Worm (Caenorhabditis elegans) whole organism, late embryonic: Measurements from ENCODE around the gene nhr-65.
A peak's percentile ranks its signal among the peaks of the same experiment; 100 is the strongest.

ENCODE experiments used
- C38D4.7 ChIP-seq: fragments of 200-800 bp; sonication (Bioruptor generic); optimal IDR thresholded peaks from 2 replicates; lab custom pipeline; 2018; ENCODE audit warnings: mild to moderate bottlenecking, missing genetic modification characterization, moderate library complexity, missing compliant biosample characterization
- K09A11.1 ChIP-seq: sonication (generic microtip); optimal IDR thresholded peaks from 2 replicates; lab custom pipeline; 2017; ENCODE audit warnings: antibody characterized with exemption, mild to moderate bottlenecking, missing genetic modification characterization, missing compliant biosample characterization; ENCODE audit not compliant: insufficient read depth
- T23F11.4 ChIP-seq: fragments of 200-800 bp; sonication (Bioruptor generic); optimal IDR thresholded peaks from 2 replicates; lab custom pipeline; 2018; ENCODE audit warnings: mild to moderate bottlenecking, missing genetic modification characterization, missing compliant biosample characterization
- ahr-1 ChIP-seq: sonication (generic microtip); optimal IDR thresholded peaks from 2 replicates; lab custom pipeline; 2016; ENCODE audit warnings: missing genetic modification characterization, missing compliant biosample characterization
- ceh-18 ChIP-seq: sonication (generic microtip); optimal IDR thresholded peaks from 2 replicates; lab custom pipeline; 2016; ENCODE audit warnings: missing genetic modification characterization, missing compliant biosample characterization
- ceh-22 ChIP-seq: sonication (generic microtip); optimal IDR thresholded peaks from 2 replicates; lab custom pipeline; 2017; ENCODE audit warnings: missing biosample characterization, missing genetic modification characterization
- ceh-24 ChIP-seq: sonication (generic microtip); optimal IDR thresholded peaks from 2 replicates; lab custom pipeline; 2016; ENCODE audit warnings: mild to moderate bottlenecking, missing genetic modification characterization, missing compliant biosample characterization
- ceh-31 ChIP-seq: sonication (generic microtip); optimal IDR thresholded peaks from 2 replicates; lab custom pipeline; 2016; ENCODE audit warnings: missing genetic modification characterization, missing compliant biosample characterization
- ceh-34 ChIP-seq: sonication (generic microtip); optimal IDR thresholded peaks from 2 replicates; lab custom pipeline; 2016; ENCODE audit warnings: mild to moderate bottlenecking, missing genetic modification characterization, missing compliant biosample characterization
- ceh-45 ChIP-seq: fragments of 200-800 bp; sonication (Bioruptor generic); IDR thresholded peaks from 2 replicates; pipeline ENCODE4 v1.3.6; 2022; ENCODE audit warnings: missing genetic modification reagents, missing genetic modification characterization, missing compliant biosample characterization
- dve-1 ChIP-seq: sonication (generic microtip); optimal IDR thresholded peaks from 2 replicates; lab custom pipeline; 2017; ENCODE audit warnings: antibody characterized with exemption, mild to moderate bottlenecking, missing genetic modification characterization, missing compliant biosample characterization
- elt-4 ChIP-seq: sonication (generic microtip); optimal IDR thresholded peaks from 2 replicates; lab custom pipeline; 2016; ENCODE audit warnings: missing genetic modification characterization, missing compliant biosample characterization
- ets-4 ChIP-seq: sonication (generic microtip); optimal IDR thresholded peaks from 2 replicates; lab custom pipeline; 2016; ENCODE audit warnings: missing genetic modification characterization, missing compliant biosample characterization
- eyg-1 ChIP-seq: sonication (generic microtip); optimal IDR thresholded peaks from 2 replicates; lab custom pipeline; 2016; ENCODE audit warnings: missing genotype, missing genetic modification characterization, missing compliant biosample characterization
- fax-1 ChIP-seq: sonication (generic microtip); optimal IDR thresholded peaks from 2 replicates; lab custom pipeline; 2016; ENCODE audit warnings: missing genotype, missing genetic modification characterization, missing compliant biosample characterization
- fkh-6 ChIP-seq: sonication (generic microtip); optimal IDR thresholded peaks from 2 replicates; lab custom pipeline; 2016; ENCODE audit warnings: missing genetic modification characterization, missing compliant biosample characterization
- hlh-30 ChIP-seq: sonication (generic microtip); optimal IDR thresholded peaks from 2 replicates; lab custom pipeline; 2017; ENCODE audit warnings: antibody characterized with exemption, missing genetic modification characterization, missing compliant biosample characterization; ENCODE audit not compliant: insufficient read depth
- hlh-6 ChIP-seq: sonication (generic microtip); optimal IDR thresholded peaks from 2 replicates; lab custom pipeline; 2016; ENCODE audit warnings: missing genotype, missing genetic modification characterization, missing compliant biosample characterization
- lim-6 ChIP-seq: sonication (generic microtip); optimal IDR thresholded peaks from 2 replicates; lab custom pipeline; 2016; ENCODE audit warnings: missing genetic modification characterization, missing compliant biosample characterization
- mec-3 ChIP-seq: sonication (generic microtip); optimal IDR thresholded peaks from 2 replicates; lab custom pipeline; 2016; ENCODE audit warnings: borderline replicate concordance, missing genetic modification characterization, missing compliant biosample characterization
- nfya-1 ChIP-seq: sonication (generic microtip); optimal IDR thresholded peaks from 2 replicates; lab custom pipeline; 2017; ENCODE audit warnings: missing genetic modification characterization, mild to moderate bottlenecking, missing compliant biosample characterization, antibody characterized with exemption, moderate library complexity
- nhr-232 ChIP-seq: sonication (generic microtip); optimal IDR thresholded peaks from 2 replicates; lab custom pipeline; 2016; ENCODE audit warnings: missing genetic modification characterization, missing compliant biosample characterization
- npax-4 ChIP-seq: sonication (generic microtip); optimal IDR thresholded peaks from 2 replicates; lab custom pipeline; 2016; ENCODE audit warnings: missing genetic modification characterization, missing compliant biosample characterization
- pag-3 ChIP-seq: sonication (generic microtip); optimal IDR thresholded peaks from 2 replicates; lab custom pipeline; 2016; ENCODE audit warnings: missing compliant biosample characterization, missing genetic modification characterization, borderline replicate concordance
- pat-9 ChIP-seq: fragments of 200-800 bp; sonication (Bioruptor generic); optimal IDR thresholded peaks from 2 replicates; lab custom pipeline; 2018; ENCODE audit warnings: mild to moderate bottlenecking, missing genetic modification characterization, moderate library complexity, missing compliant biosample characterization
- pax-1 ChIP-seq: fragments of 150-350 bp; optimal IDR thresholded peaks from 2 replicates; lab custom pipeline; 2014; ENCODE audit warnings: missing biosample characterization, missing genetic modification characterization
- pha-2 ChIP-seq: sonication (generic microtip); optimal IDR thresholded peaks from 2 replicates; lab custom pipeline; 2017; ENCODE audit warnings: mild to moderate bottlenecking, missing genetic modification characterization, missing compliant biosample characterization
- pros-1 ChIP-seq: fragments of 150-350 bp; optimal IDR thresholded peaks from 2 replicates; lab custom pipeline; 2014; ENCODE audit warnings: missing biosample characterization, missing genetic modification reagents, missing genetic modification characterization
- sox-2 ChIP-seq: fragments of 200-800 bp; sonication (Bioruptor generic); IDR thresholded peaks from 2 replicates; pipeline ENCODE4 v1.3.6; 2022; ENCODE audit warnings: missing genetic modification reagents, missing genetic modification characterization, missing compliant biosample characterization
- sox-4 ChIP-seq: sonication (generic microtip); optimal IDR thresholded peaks from 2 replicates; lab custom pipeline; 2017; ENCODE audit warnings: mild to moderate bottlenecking, missing genetic modification characterization, inconsistent platforms, missing compliant biosample characterization
- syd-9 ChIP-seq: sonication (generic microtip); optimal IDR thresholded peaks from 2 replicates; lab custom pipeline; 2016; ENCODE audit warnings: mild to moderate bottlenecking, missing genetic modification characterization, moderate library complexity, missing compliant biosample characterization
- tbx-2 ChIP-seq: sonication (generic microtip); optimal IDR thresholded peaks from 2 replicates; lab custom pipeline; 2016; ENCODE audit warnings: missing genetic modification characterization, missing compliant biosample characterization
- unc-55 ChIP-seq: sonication (generic microtip); optimal IDR thresholded peaks from 2 replicates; lab custom pipeline; 2017; ENCODE audit warnings: missing biosample characterization, missing genetic modification reagents, missing genetic modification characterization
- unc-86 ChIP-seq: sonication (generic microtip); optimal IDR thresholded peaks from 2 replicates; lab custom pipeline; 2016; ENCODE audit warnings: missing genetic modification characterization, missing compliant biosample characterization
- zip-5 ChIP-seq: sonication (generic microtip); optimal IDR thresholded peaks from 2 replicates; lab custom pipeline; 2016; ENCODE audit warnings: missing genetic modification characterization, missing compliant biosample characterization

nhr-65 gene

DNA sequence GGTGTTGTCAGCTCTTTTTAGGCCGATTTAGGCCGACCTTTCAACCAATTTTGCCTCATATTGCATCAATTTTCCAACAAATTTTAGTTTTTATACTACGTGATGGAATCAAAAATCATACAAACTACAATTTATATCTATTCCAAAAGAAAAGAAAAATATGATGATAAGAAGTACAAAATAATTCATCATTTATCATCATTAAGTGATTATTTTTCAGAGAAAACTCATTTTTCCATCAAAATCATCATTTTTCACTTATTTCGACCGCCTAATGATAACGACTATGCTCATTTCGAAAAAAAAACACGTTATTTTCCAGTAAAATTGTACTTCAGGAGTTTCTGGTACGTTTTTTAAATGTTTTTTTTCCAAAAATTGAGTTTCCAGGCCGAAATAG is 15.7 kb downstream of the nhr-65 start:
- TF ChIP-seq npax-4 (tag; lab: Kevin White, UChicago) (no peak), nhr-232 (no peak), ahr-1 (tag; lab: Kevin White, UChicago) (no peak), ceh-31 (tag; lab: Kevin White, UChicago) (no peak), dve-1 (tag; lab: Kevin White, UChicago) (no peak), C38D4.7 (GFP tag; lab: Kevin White, UChicago) (no peak), pax-1 (tag; lab: Kevin White, UChicago) (no peak), ets-4 (tag; lab: Kevin White, UChicago) (no peak), tbx-2 (tag; lab: Kevin White, UChicago) (no peak), K09A11.1 (tag; lab: Kevin White, UChicago) (no peak)

DNA sequence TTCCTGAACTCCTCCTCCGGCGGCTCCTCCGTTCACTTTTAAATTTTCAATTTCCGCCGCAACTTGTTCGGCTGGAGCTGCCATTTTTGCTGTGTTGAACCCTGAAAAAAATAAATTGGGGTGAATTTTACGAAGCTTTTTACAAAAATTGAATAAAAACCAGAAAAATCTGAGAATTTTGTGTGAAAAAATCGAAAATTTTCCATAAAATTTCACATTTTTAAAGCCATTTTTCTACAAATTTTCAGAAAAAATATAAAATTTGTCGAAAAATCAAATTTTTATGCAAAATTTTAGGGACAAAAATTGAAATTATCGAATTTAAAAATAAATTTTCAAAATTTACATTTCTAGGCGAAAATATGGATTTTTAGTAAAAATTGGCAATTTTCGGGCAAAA is 20.0 kb downstream of the nhr-65 start, which contains the start of gene wars-1:
Gene wars-1, minus strand, starts transcription at position 101 of the 400 bp plus-strand sequence.
- TF ChIP-seq unc-55 (GFP tag; lab: Kevin White, UChicago) (no peak), syd-9 (tag; lab: Kevin White, UChicago) (no peak), sox-2 (GFP tag; lab: Robert Waterston, UW) (no peak), hlh-30 (tag; lab: Kevin White, UChicago) (no peak), lim-6 (no peak), pat-9 (no peak), eyg-1 (tag; lab: Kevin White, UChicago) (no peak), sox-4 (tag; lab: Kevin White, UChicago) (no peak), elt-4 (tag; lab: Kevin White, UChicago) (no peak), ets-4 (tag; lab: Kevin White, UChicago) (no peak), C38D4.7 (GFP tag; lab: Kevin White, UChicago) (no peak), mec-3 (no peak), T23F11.4 (GFP tag; lab: Kevin White, UChicago) (no peak)

DNA sequence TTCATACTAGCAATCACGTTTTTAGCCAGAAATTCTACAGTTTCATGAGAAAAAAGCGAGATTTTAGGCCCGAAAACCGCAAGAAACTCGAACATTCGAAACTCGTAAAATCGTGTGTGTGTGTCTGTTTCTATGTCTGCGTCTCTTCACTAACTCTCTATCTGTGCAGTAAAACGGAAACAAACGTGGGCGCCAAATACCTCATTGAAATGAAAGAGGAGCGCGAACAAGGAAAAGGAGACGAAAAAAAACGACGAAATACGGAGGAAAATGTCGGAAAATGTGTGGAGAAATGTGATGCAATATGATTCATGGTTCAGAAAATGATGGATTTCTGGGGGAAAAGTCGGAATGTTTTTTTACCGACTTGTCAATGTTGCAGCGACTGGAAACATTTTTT is 29.4 kb downstream of the nhr-65 start:
- TF ChIP-seq fax-1 (tag; lab: Kevin White, UChicago) (no peak), hlh-6 (tag; lab: Kevin White, UChicago) (no peak), ceh-45 (GFP tag; lab: Robert Waterston, UW) (no peak), ceh-34 (no peak), eyg-1 (tag; lab: Kevin White, UChicago) (no peak), pha-2 (tag; lab: Kevin White, UChicago) (no peak), zip-5 (no peak), ceh-24 (no peak)

DNA sequence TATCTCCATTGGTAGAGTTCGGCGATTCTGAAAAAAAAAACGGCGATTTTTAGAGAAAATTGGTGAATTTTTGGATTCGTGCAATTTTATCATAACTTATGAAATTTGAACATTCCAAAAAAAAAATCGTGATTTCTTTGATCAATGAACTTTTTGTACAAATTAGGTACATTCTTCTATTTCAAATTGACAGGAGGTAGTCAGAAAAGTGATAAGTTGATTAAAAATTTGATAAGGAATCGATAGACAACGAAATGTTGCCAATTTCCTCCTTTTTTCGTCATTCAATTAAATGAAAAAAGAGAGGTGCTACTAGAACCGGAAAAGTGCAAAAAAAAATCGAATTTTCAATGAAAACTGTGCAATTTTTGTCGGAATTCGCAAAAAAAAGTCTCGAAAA is 31.9 kb downstream of the nhr-65 start:
- TF ChIP-seq ceh-22 = no peak
- no peak for TF ChIP-seq unc-86 (tag; lab: Kevin White, UChicago)
- no peak for TF ChIP-seq zip-5

DNA sequence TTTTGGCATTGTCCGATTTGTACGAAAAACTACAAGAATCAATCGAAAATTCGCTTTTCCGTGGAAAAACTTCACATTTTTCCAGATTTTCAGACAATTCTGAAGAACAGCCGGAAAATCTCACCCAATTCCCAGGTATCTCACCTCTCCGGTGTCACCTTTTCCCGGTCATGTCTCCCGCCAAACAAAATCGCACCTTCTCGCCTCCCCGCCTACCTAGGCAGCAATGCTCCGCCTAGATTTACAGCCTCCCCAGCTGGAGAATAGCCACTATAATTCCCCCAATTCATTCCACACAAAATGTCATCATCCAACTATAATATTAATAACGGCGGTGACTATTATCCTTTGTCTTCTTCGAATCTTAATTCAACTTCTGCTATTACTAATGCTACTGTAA is 34.7 kb downstream of the nhr-65 start, which contains the start of gene ceh-51:
Gene ceh-51, plus strand, starts transcription at position 301 of the 400 bp plus-strand sequence.
- TF ChIP-seq fkh-6 (tag; lab: Kevin White, UChicago) = no peak
- TF ChIP-seq nfya-1 = no peak
- TF ChIP-seq pros-1 (tag; lab: Kevin White, UChicago) = no peak
- TF ChIP-seq lim-6 = no peak
- no peak for TF ChIP-seq ceh-18
- TF ChIP-seq pag-3 (tag; lab: Kevin White, UChicago) = peak; percentile 25
- no peak for TF ChIP-seq K09A11.1 (tag; lab: Kevin White, UChicago)
- TF ChIP-seq syd-9 (tag; lab: Kevin White, UChicago) = no peak
